Worm (Caenorhabditis elegans): ENCODE data around the gene rga-3.

rga-3 gene

DNA sequence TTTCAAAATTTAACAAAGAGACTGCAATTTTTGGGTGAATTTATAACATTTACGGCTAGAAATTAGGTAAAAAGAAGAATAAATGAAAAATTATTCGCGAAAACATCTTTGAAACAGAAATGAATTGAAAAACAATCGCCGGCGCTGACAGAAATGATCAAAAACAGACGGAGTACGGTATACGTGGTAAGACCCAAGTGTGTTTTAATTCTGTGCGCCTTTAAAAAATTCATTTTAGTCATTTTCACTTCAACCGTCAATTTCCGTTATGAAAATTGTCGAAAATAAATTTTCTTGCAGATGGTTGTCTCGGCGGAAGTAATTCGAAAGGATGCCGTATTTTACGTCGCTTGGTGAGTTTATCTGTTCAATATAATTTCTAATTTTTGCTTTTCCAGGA lies 38.5 kb downstream of the rga-3 start, which contains the start of gene C53A3.3:
Gene C53A3.3, plus strand, starts transcription at position 301 of the 400 bp plus-strand sequence.
- TF ChIP-seq unc-62 (GFP tag; optimal IDR thresholded peaks at IDR 0.05) = no peak

DNA sequence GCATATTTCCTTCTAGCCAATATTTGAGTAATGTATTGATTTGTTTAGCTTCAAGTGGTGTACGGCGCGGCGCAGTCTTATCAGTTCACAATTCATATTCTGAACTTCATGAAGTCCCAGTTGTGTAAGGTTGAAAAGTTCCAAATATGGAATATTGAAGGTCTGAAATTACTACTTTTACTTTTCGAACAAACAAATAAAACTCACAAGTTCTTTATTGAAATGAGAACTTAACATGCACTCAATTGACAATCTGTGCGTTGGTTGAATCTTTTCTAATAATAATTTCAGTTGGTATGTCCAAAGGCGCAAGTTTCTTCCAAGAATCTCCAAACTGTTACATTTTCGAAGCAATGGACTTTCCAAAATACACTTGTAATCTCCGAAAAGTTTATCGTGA lies 41.1 kb downstream of the rga-3 start, which contains the start of gene C53A3.4:
Gene C53A3.4, minus strand, starts transcription at position 101 of the 400 bp plus-strand sequence.
- no peak for TF ChIP-seq unc-62 (GFP tag; optimal IDR thresholded peaks at IDR 0.05)

DNA sequence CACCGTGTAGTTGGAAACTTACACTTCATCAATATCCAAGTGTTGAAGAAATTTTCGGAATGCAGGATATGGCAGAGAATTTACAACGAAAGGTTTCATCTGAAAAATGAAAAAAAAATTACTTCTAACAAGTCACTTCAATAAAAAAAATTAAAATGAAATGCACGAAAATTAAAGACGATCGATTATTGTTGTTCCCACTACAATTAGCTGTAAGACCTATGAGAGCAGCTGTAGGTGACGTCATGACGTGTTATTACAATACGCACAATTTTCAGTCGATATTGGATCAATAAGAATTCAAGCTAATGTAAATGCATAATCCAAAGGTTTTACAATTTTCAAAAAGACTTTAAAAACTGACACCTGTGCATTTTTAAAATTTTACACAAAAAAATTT lies 42.4 kb downstream of the rga-3 start, which contains the start of gene C53A3.1:
Gene C53A3.1, minus strand, starts transcription at position 101 of the 400 bp plus-strand sequence.
- no peak for TF ChIP-seq unc-62 (GFP tag; optimal IDR thresholded peaks at IDR 0.05)

DNA sequence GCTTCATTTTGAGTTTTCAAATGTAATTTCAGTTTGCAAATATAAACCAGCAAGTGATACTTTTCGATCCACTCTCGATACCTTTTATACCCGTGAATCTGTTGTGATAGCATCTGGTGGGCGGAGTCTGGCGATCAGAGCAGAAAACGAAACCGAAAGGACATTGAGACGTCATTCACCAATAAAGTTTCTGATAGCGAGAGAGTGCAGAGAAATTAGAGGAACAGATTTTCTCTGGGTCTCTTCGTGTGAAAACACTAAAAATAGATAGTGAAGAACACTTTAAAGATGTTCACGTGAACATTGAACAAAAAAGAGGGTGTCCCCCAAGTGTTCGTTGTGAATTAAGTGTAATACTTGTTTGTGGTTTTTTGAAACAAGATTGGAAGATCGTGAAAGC lies 46.1 kb downstream of the rga-3 start, which contains the start of gene pgph-3:
Gene pgph-3, minus strand, starts transcription at position 60 of the 400 bp plus-strand sequence.
- TF ChIP-seq unc-62 (GFP tag; optimal IDR thresholded peaks at IDR 0.05) = no peak

DNA sequence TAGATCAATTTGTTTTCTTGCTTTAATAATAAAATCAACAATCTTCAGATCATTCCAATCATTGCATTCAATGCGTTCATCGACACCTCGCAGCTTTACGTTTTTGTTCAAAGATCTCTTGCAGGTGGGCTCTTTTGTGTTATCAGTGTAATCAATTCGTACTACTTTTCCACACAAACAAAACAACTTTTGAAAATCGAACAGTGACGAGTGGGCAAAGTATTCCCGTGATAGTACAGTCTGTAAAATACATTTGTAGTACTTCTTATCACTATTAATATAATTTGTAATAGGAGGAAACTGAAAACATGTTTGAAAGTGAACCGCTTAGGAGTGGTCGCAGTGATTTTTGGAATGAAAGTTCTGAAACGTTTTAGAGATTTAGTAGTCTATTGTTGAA lies 47.4 kb downstream of the rga-3 start, which contains the start of gene pgph-2:
Gene pgph-2, plus strand, starts transcription at position 47 of the 400 bp plus-strand sequence.
- TF ChIP-seq unc-62 (GFP tag; optimal IDR thresholded peaks at IDR 0.05) = no peak

DNA sequence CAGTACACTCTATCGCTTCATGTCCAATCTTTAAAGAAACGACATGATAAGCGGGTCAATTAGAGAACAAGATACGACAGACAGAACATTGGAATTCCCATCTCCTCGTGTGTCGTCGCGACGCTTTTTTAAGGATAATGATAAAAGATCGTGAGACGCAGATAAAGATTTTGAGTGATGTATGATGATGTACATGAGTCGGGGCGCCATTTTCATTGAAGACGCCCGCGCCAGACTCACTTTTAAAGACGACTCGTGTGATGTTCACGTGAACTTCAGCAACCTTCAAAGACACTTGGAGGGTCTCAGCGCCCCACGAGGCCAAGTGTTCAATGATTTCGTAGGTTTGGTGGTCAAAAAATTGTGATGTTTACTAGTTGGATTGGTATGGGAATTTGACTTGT lies 50.6 kb downstream of the rga-3 start:
- TF ChIP-seq unc-62 (GFP tag; optimal IDR thresholded peaks at IDR 0.05) = no peak

DNA sequence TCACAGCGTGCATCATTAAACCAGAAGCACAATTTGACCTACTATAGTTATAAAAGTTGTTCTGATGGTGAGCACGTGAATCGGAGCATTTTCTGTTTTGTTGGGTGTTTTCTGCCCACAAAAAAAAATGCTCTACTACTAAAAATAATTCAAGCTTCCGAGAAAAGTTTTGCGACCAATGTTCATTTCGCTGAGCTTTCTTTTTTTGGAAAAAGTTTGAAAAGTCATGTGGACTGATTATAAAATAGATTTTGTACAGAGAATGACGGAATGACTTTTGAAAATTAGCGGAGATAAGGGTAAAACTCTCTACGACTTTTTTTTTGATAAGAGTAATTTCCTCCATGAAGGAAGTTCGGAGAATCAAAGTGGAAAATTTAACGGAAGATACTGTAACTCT lies 51.8 kb downstream of the rga-3 start:
- TF ChIP-seq unc-62 (GFP tag; optimal IDR thresholded peaks at IDR 0.05) = no peak

DNA sequence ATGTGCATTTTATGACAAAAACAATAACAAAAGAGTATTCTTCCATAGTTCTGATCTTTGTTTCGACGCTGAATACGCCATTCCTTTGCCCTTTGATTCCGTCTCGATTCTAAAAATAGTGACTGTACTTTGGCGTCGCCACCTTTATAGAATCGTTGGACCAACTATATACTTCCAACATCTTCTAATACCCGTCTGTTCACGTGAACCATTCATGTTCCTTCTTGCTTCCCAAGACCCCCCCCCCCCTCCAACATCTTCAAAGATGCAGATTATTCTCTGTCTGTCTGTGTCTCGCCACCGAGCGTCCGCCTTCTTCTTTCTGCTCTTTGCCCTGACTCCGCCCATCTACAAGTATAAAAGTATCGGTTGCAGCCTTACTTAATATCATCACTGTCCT lies 52.3 kb downstream of the rga-3 start:
- TF ChIP-seq unc-62 (GFP tag; optimal IDR thresholded peaks at IDR 0.05) = no peak

DNA sequence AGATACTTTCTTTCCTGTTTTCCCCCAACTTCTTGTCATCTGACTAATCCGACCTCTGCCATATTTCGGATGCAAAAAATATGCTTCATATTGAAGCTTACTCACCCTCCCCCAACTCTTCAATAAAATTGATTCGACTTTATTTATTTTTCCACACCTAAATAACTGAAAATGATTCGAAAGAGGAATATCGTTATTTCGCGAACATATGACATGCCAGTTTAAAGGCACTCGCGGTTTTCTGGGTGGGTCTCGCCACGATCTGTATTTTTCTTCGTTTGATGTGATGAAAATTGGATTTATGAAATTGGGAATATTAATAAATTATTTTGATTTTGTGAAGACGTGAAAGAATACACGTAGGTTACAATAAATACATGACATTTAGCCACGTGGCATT lies 53.9 kb downstream of the rga-3 start, which contains the start of gene F44E7.3:
Gene F44E7.3, plus strand, starts transcription at position 319 of the 400 bp plus-strand sequence.
- TF ChIP-seq unc-62 (GFP tag; optimal IDR thresholded peaks at IDR 0.05) = no peak
